Fruit fly (Drosophila melanogaster) whole organism, prepupa: ENCODE data around the gene Duox.

Experiments
- Blimp-1 ChIP-seq: fragments of 200-800 bp; sonication (Bioruptor generic); optimal IDR thresholded peaks from 3 replicates; lab custom pipeline; 2017; ENCODE audit warnings: missing biosample characterization, missing genetic modification characterization, mild to moderate bottlenecking, moderate library complexity, missing genetic modification reagents
- CG10631 ChIP-seq: fragments of 200-800 bp; sonication (Bioruptor generic); optimal IDR thresholded peaks from 2 replicates; lab custom pipeline; 2016; ENCODE audit warnings: missing biosample characterization, missing genetic modification characterization
- CG10669 ChIP-seq: fragments of 200-800 bp; sonication (Bioruptor generic); optimal IDR thresholded peaks from 3 replicates; lab custom pipeline; 2018; ENCODE audit warnings: missing biosample characterization, mild to moderate bottlenecking, missing genetic modification characterization, moderate library complexity
- CG11294 ChIP-seq: fragments of 200-800 bp; sonication (Bioruptor generic); IDR thresholded peaks from 2 replicates; pipeline ENCODE4 v1.3.6; 2022; ENCODE audit warnings: missing biosample characterization, missing genetic modification characterization
- CG11762 ChIP-seq: fragments of 200-800 bp; sonication (Bioruptor generic); optimal IDR thresholded peaks from 3 replicates; lab custom pipeline; 2016; ENCODE audit warnings: missing biosample characterization, missing genetic modification characterization; ENCODE audit not compliant: insufficient read depth
- CG15336 ChIP-seq: fragments of 200-800 bp; sonication (Bioruptor generic); IDR thresholded peaks from 2 replicates; pipeline ENCODE4 v1.3.6; 2022; ENCODE audit warnings: missing biosample characterization, missing genetic modification characterization
- CG1621 ChIP-seq: fragments of 200-800 bp; sonication (Bioruptor generic); optimal IDR thresholded peaks from 3 replicates; lab custom pipeline; 2018; ENCODE audit warnings: missing biosample characterization, mild to moderate bottlenecking, missing genetic modification characterization
- CG16779 ChIP-seq: fragments of 200-800 bp; sonication (Bioruptor generic); optimal IDR thresholded peaks from 3 replicates; lab custom pipeline; 2017; ENCODE audit warnings: missing biosample characterization, mild to moderate bottlenecking, missing genetic modification characterization
- CG32006 ChIP-seq: fragments of 200-800 bp; sonication (Bioruptor generic); optimal IDR thresholded peaks from 3 replicates; lab custom pipeline; 2017; ENCODE audit warnings: missing biosample characterization, mild to moderate bottlenecking, missing genetic modification characterization
- CG3919 ChIP-seq: fragments of 200-800 bp; sonication (Bioruptor generic); optimal IDR thresholded peaks from 3 replicates; lab custom pipeline; 2016; ENCODE audit warnings: missing biosample characterization, missing genetic modification characterization
- CG6276 ChIP-seq: fragments of 200-800 bp; sonication (Bioruptor generic); optimal IDR thresholded peaks from 2 replicates; lab custom pipeline; 2017; ENCODE audit warnings: missing biosample characterization, mild to moderate bottlenecking, missing genetic modification characterization
- CG6792 ChIP-seq: fragments of 200-800 bp; sonication (Bioruptor generic); optimal IDR thresholded peaks from 3 replicates; lab custom pipeline; 2016; ENCODE audit warnings: missing biosample characterization, missing genetic modification characterization
- CG6808 ChIP-seq: fragments of 200-800 bp; sonication (Bioruptor generic); optimal IDR thresholded peaks from 3 replicates; lab custom pipeline; 2017; ENCODE audit warnings: missing biosample characterization, missing genetic modification characterization, mild to moderate bottlenecking, moderate library complexity, missing genetic modification reagents
- CG6854 ChIP-seq: fragments of 200-800 bp; sonication (Bioruptor generic); optimal IDR thresholded peaks from 2 replicates; lab custom pipeline; 2017; ENCODE audit warnings: missing biosample characterization, mild to moderate bottlenecking, missing genetic modification characterization
- CG7368 ChIP-seq: fragments of 200-800 bp; sonication (Bioruptor generic); optimal IDR thresholded peaks from 3 replicates; lab custom pipeline; 2016; ENCODE audit warnings: missing biosample characterization, missing genetic modification characterization
- CG8119 ChIP-seq: fragments of 200-800 bp; sonication (Bioruptor generic); IDR thresholded peaks from 3 replicates; pipeline ENCODE4 v1.3.6; 2022; ENCODE audit warnings: missing biosample characterization, missing genetic modification characterization
- CG8319 ChIP-seq: fragments of 200-800 bp; sonication (Bioruptor generic); optimal IDR thresholded peaks from 3 replicates; lab custom pipeline; 2016; ENCODE audit warnings: missing biosample characterization, missing genetic modification characterization
- CG9139 ChIP-seq: fragments of 200-800 bp; sonication (Bioruptor generic); optimal IDR thresholded peaks from 3 replicates; lab custom pipeline; 2017; ENCODE audit warnings: missing biosample characterization, mild to moderate bottlenecking, missing genetic modification characterization
- Eip75B ChIP-seq: fragments of 200-800 bp; sonication (Bioruptor generic); optimal IDR thresholded peaks from 3 replicates; lab custom pipeline; 2016; ENCODE audit warnings: missing biosample characterization, missing genetic modification characterization
- Eip78C ChIP-seq: fragments of 200-800 bp; sonication (Bioruptor generic); peaks from one replicate; lab custom pipeline; 2016; ENCODE audit warnings: missing biosample characterization, missing genetic modification characterization
- Eip93F ChIP-seq: fragments of 200-800 bp; sonication (Bioruptor generic); optimal IDR thresholded peaks from 2 replicates; lab custom pipeline; 2016; ENCODE audit warnings: missing biosample characterization, mild to moderate bottlenecking, missing genetic modification characterization
- Ets96B ChIP-seq: fragments of 200-800 bp; optimal IDR thresholded peaks from 2 replicates; lab custom pipeline; 2019; ENCODE audit warnings: missing biosample characterization, mild to moderate bottlenecking, missing genetic modification characterization, moderate library complexity
- Hr38 ChIP-seq: sonication (Bioruptor generic); optimal IDR thresholded peaks from 2 replicates; lab custom pipeline; 2016; ENCODE audit warnings: missing biosample characterization, missing genetic modification characterization
- Lpt ChIP-seq: fragments of 200-800 bp; sonication (Bioruptor generic); optimal IDR thresholded peaks from 3 replicates; lab custom pipeline; 2016; ENCODE audit warnings: missing biosample characterization, missing genetic modification characterization
- Met ChIP-seq: fragments of 200-800 bp; sonication (Bioruptor generic); optimal IDR thresholded peaks from 3 replicates; lab custom pipeline; 2016; ENCODE audit warnings: missing biosample characterization, missing genetic modification characterization
- Sox14 ChIP-seq: fragments of 200-800 bp; sonication (Bioruptor generic); optimal IDR thresholded peaks from 3 replicates; lab custom pipeline; 2016; ENCODE audit warnings: missing biosample characterization, missing genetic modification characterization
- Sox15 ChIP-seq: fragments of 200-800 bp; sonication (Bioruptor generic); optimal IDR thresholded peaks from 3 replicates; lab custom pipeline; 2016; ENCODE audit warnings: missing biosample characterization, missing genetic modification characterization
- acj6 ChIP-seq: fragments of 200-800 bp; sonication (Bioruptor generic); optimal IDR thresholded peaks from 3 replicates; lab custom pipeline; 2016; ENCODE audit warnings: missing biosample characterization, missing genetic modification characterization
- cyc ChIP-seq: fragments of 200-800 bp; sonication (Bioruptor generic); optimal IDR thresholded peaks from 3 replicates; lab custom pipeline; 2016; ENCODE audit warnings: missing biosample characterization, missing genetic modification characterization
- dac ChIP-seq: fragments of 200-800 bp; sonication (Bioruptor generic); optimal IDR thresholded peaks from 2 replicates; lab custom pipeline; 2017; ENCODE audit warnings: missing biosample characterization, mild to moderate bottlenecking, missing genetic modification characterization
- dsx ChIP-seq: fragments of 200-800 bp; optimal IDR thresholded peaks from 3 replicates; lab custom pipeline; 2019; ENCODE audit warnings: missing biosample characterization, mild to moderate bottlenecking, missing genetic modification characterization, moderate library complexity; ENCODE audit not compliant: poor library complexity, severe bottlenecking
- eg ChIP-seq: fragments of 200-800 bp; sonication (Bioruptor generic); IDR thresholded peaks from 3 replicates; pipeline ENCODE4 v1.3.6; 2022; ENCODE audit warnings: missing biosample characterization, missing genetic modification characterization
- fd59A ChIP-seq: fragments of 200-800 bp; sonication (Bioruptor generic); optimal IDR thresholded peaks from 2 replicates; lab custom pipeline; 2017; ENCODE audit warnings: missing biosample characterization, mild to moderate bottlenecking, missing genetic modification characterization, missing genetic modification reagents
- net ChIP-seq: fragments of 200-800 bp; sonication (Bioruptor generic); optimal IDR thresholded peaks from 3 replicates; lab custom pipeline; 2016; ENCODE audit warnings: missing biosample characterization, missing genetic modification characterization
- spab ChIP-seq: fragments of 200-800 bp; sonication (Bioruptor generic); optimal IDR thresholded peaks from 2 replicates; lab custom pipeline; 2017; ENCODE audit warnings: missing biosample characterization, mild to moderate bottlenecking, missing genetic modification characterization, missing genetic modification reagents
- ss ChIP-seq, 2 experiments: fragments of 200-800 bp; sonication (Bioruptor generic); optimal IDR thresholded peaks; 2 replicates in 1 of 2; 3 replicates in 1 of 2; lab custom pipeline; 2017 to 2018; ENCODE audit warnings: mild to moderate bottlenecking in 2 of 2, missing biosample characterization in 2 of 2, missing genetic modification characterization in 2 of 2, moderate library complexity in 1 of 2
- svp ChIP-seq: fragments of 200-800 bp; sonication (Bioruptor generic); peaks from one replicate; lab custom pipeline; 2016; ENCODE audit warnings: missing biosample characterization, missing genetic modification characterization
- topi ChIP-seq: fragments of 200-800 bp; sonication (Bioruptor generic); optimal IDR thresholded peaks from 3 replicates; lab custom pipeline; 2016; ENCODE audit warnings: missing biosample characterization, missing genetic modification characterization
- vri ChIP-seq: fragments of 200-800 bp; sonication (Bioruptor generic); optimal IDR thresholded peaks from 3 replicates; lab custom pipeline; 2016; ENCODE audit warnings: missing biosample characterization, mild to moderate bottlenecking, missing genetic modification characterization

Gene Duox

dm6 chr2L:2812137-2812536, 17.9 kb downstream of the Duox start, which contains the start of gene CG2964:
Gene CG2964, plus strand, starts transcription at chr2L:2812437.
- TF ChIP-seq Sox15 (GFP tag; lab: Kevin White, UChicago) = no peak
- TF ChIP-seq CG10631 = no peak
- no peak for TF ChIP-seq Eip75B (GFP tag; lab: Kevin White, UChicago)
- no peak for TF ChIP-seq CG11762 (GFP tag; lab: Kevin White, UChicago)
- no peak for TF ChIP-seq cyc (GFP tag; lab: Kevin White, UChicago)
- TF ChIP-seq ss (GFP tag; optimal IDR thresholded peaks at IDR 0.05; lab: Kevin White, UChicago) = no peak
- TF ChIP-seq CG6792 (GFP tag; lab: Kevin White, UChicago) = no peak

- peak; percentile 96 for TF ChIP-seq svp (GFP tag; lab: Kevin White, UChicago)
- TF ChIP-seq dac (GFP tag; lab: Kevin White, UChicago) = no peak
- no peak for TF ChIP-seq CG11762 (GFP tag; lab: Kevin White, UChicago)
- no peak for TF ChIP-seq CG15336 (GFP tag; lab: Robert Waterston, UW)
- TF ChIP-seq Sox14 (GFP tag; lab: Kevin White, UChicago) = no peak
- TF ChIP-seq CG1621 (tag; lab: Kevin White, UChicago) = no peak
These were observed 19.2 kb downstream of the Duox start for dm6 chr2L:2810831-2811230.

- TF ChIP-seq Eip93F (no peak), Eip78C (peak; percentile 25), CG16779 (tag; lab: Kevin White, UChicago) (peak; percentile 11), eg (GFP tag; lab: Robert Waterston, UW) (peak; percentile 28; the same call in 1 of the 3 replicates), CG9139 (GFP tag; lab: Kevin White, UChicago) (peak; percentile 5), ss (GFP tag; optimal IDR thresholded peaks at IDR 0.05; lab: Kevin White, UChicago) (peak in 1 of 2 experiments; percentile 47), svp (GFP tag; lab: Kevin White, UChicago) (peak; percentile 89), CG7368 (no peak), CG6808 (peak; percentile 27), Met (GFP tag; lab: Kevin White, UChicago) (no peak), CG8119 (GFP tag; lab: Robert Waterston, UW) (0 out of 3 replicates have a peak, but pooled peaks have one; percentile 32), Eip75B (GFP tag; lab: Kevin White, UChicago) (peak; percentile 3), vri (GFP tag; lab: Kevin White, UChicago) (peak; percentile 1)
These were observed 21.9 kb downstream of the Duox start for dm6 chr2L:2808038-2808699.

- TF ChIP-seq dac (GFP tag; lab: Kevin White, UChicago) = no peak
- no peak for TF ChIP-seq topi (GFP tag; lab: Kevin White, UChicago)
- TF ChIP-seq Eip78C = peak; percentile 17
- peak; percentile 87 for TF ChIP-seq svp (GFP tag; lab: Kevin White, UChicago)
These were observed 22.5 kb downstream of the Duox start for dm6 chr2L:2807597-2807996.

dm6 chr2L:2806190-2806763, 23.8 kb downstream of the Duox start:
- TF ChIP-seq spab (GFP tag; lab: Kevin White, UChicago) (peak; percentile 68), Sox15 (GFP tag; lab: Kevin White, UChicago) (no peak), CG6808 (peak; percentile 82), Eip78C (peak; percentile 69), CG8319 (GFP tag; lab: Kevin White, UChicago) (peak; percentile 22), Blimp-1 (GFP tag; lab: Kevin White, UChicago) (no peak), CG1621 (tag; lab: Kevin White, UChicago) (peak; percentile 71), CG16779 (tag; lab: Kevin White, UChicago) (peak; percentile 61), Sox14 (GFP tag; lab: Kevin White, UChicago) (peak; percentile 21), Ets96B (tag; lab: Kevin White, UChicago) (peak; percentile 32), acj6 (peak; percentile 15), CG6276 (GFP tag; lab: Kevin White, UChicago) (peak; percentile 64), svp (GFP tag; lab: Kevin White, UChicago) (peak; percentile 88), dsx (GFP tag; lab: Kevin White, UChicago) (peak; percentile 3), CG11294 (no peak), fd59A (GFP tag; lab: Kevin White, UChicago) (no peak), CG3919 (peak; percentile 55), ss (GFP tag; optimal IDR thresholded peaks at IDR 0.05; lab: Kevin White, UChicago) (peak; percentile 90 to 91), CG10669 (peak; percentile 43), Lpt (GFP tag; lab: Kevin White, UChicago) (peak; percentile 35), Hr38 (GFP tag; lab: Kevin White, UChicago) (no peak), CG7368 (peak; percentile 7), CG9139 (GFP tag; lab: Kevin White, UChicago) (peak; percentile 87), CG6854 (GFP tag; lab: Kevin White, UChicago) (peak; percentile 70), Eip75B (GFP tag; lab: Kevin White, UChicago) (peak; percentile 19), CG32006 (GFP tag; lab: Kevin White, UChicago) (peak; percentile 9), net (GFP tag; lab: Kevin White, UChicago) (peak; percentile 72)
